Worm (Caenorhabditis elegans) whole organism, midembryonic: Measurements from ENCODE around the gene sqst-3.

Experiments
- T22C8.4 ChIP-seq: fragments of 200-800 bp; sonication (Bioruptor generic); IDR thresholded peaks from 2 replicates; pipeline ENCODE4 v1.3.6; 2022; ENCODE audit warnings: missing genetic modification characterization, missing compliant biosample characterization
- flt-1 ChIP-seq: fragments of 200-800 bp; sonication (Bioruptor generic); IDR thresholded peaks from 2 replicates; pipeline ENCODE4 v1.3.6; 2022; ENCODE audit warnings: missing genetic modification characterization, missing compliant biosample characterization
- klf-2 ChIP-seq: fragments of 200-800 bp; sonication (Bioruptor generic); conservative IDR thresholded peaks from 2 replicates; pipeline ENCODE4 v1.3.6; 2022; ENCODE audit warnings: missing genetic modification reagents, missing genetic modification characterization, missing compliant biosample characterization
- ref-1 ChIP-seq: fragments of 200-800 bp; sonication (Bioruptor generic); conservative IDR thresholded peaks from 2 replicates; pipeline ENCODE4 v1.3.6; 2022; ENCODE audit warnings: missing genetic modification reagents, missing genetic modification characterization, missing compliant biosample characterization
- tab-1 ChIP-seq: fragments of 200-800 bp; sonication (Bioruptor generic); IDR thresholded peaks from 2 replicates; pipeline ENCODE4 v1.3.6; 2022; ENCODE audit warnings: missing genetic modification characterization, missing compliant biosample characterization

ce11 chrV:19278488-19278887 is 47.9 kb downstream of the sqst-3 start:
- no peak for TF ChIP-seq ref-1 (GFP tag; lab: Robert Waterston, UW)
- TF ChIP-seq T22C8.4 (GFP tag; lab: Robert Waterston, UW), result no peak
- no peak for TF ChIP-seq tab-1
- TF ChIP-seq flt-1 (GFP tag; lab: Robert Waterston, UW), result no peak
- no peak for TF ChIP-seq klf-2 (GFP tag; lab: Robert Waterston, UW)
